Worm (Caenorhabditis elegans) whole organism, L3 larva: ENCODE measurements around the gene scl-13.

Experiments used
- R02D3.7 ChIP-seq: fragments of 150-350 bp; optimal IDR thresholded peaks from 2 replicates; lab custom pipeline; 2014; ENCODE audit warnings: missing biosample characterization, missing genetic modification characterization
- ama-1 ChIP-seq: fragments of 150-350 bp; optimal IDR thresholded peaks from 2 replicates; lab custom pipeline; 2018
- ceh-16 ChIP-seq: sonication (generic microtip); optimal IDR thresholded peaks from 2 replicates; lab custom pipeline; 2017; ENCODE audit warnings: missing biosample characterization, missing genetic modification characterization
- ceh-9 ChIP-seq: sonication (generic microtip); optimal IDR thresholded peaks from 2 replicates; lab custom pipeline; 2018; ENCODE audit warnings: missing biosample characterization, missing genetic modification characterization
- egl-27 ChIP-seq: sonication (generic microtip); optimal IDR thresholded peaks from 4 replicates; lab custom pipeline; 2017; ENCODE audit warnings: missing biosample characterization, missing genetic modification reagents, missing genetic modification characterization
- elt-1 ChIP-seq: fragments of 150-350 bp; optimal IDR thresholded peaks from 2 replicates; lab custom pipeline; 2014; ENCODE audit warnings: missing biosample characterization, missing genetic modification characterization
- elt-2 ChIP-seq: sonication (generic microtip); optimal IDR thresholded peaks from 2 replicates; lab custom pipeline; 2016; ENCODE audit warnings: missing genetic modification reagents, mild to moderate bottlenecking, missing genetic modification characterization, missing compliant biosample characterization
- elt-3 ChIP-seq, 3 experiments: fragments of 150-350 bp in 1 of 3; sonication (generic microtip) in 2 of 3; optimal IDR thresholded peaks; 2 replicates in 2 of 3; 4 replicates in 1 of 3; lab custom pipeline; 2014 to 2017; ENCODE audit warnings: missing biosample characterization in 3 of 3, missing genetic modification characterization in 3 of 3
- fkh-2 ChIP-seq: fragments of 150-350 bp; optimal IDR thresholded peaks from 2 replicates; lab custom pipeline; 2014; ENCODE audit warnings: missing biosample characterization, missing genetic modification reagents, missing genetic modification characterization
- fos-1 ChIP-seq: fragments of 150-350 bp; optimal IDR thresholded peaks from 2 replicates; lab custom pipeline; 2014; ENCODE audit warnings: missing biosample characterization, missing genetic modification characterization
- hmg-11 ChIP-seq: sonication (generic microtip); optimal IDR thresholded peaks from 2 replicates; lab custom pipeline; 2016; ENCODE audit warnings: missing genetic modification characterization, missing compliant biosample characterization
- jun-1 ChIP-seq: fragments of 150-350 bp; optimal IDR thresholded peaks from 2 replicates; lab custom pipeline; 2014; ENCODE audit warnings: missing biosample characterization, missing genetic modification reagents, missing genetic modification characterization
- lin-15B ChIP-seq: fragments of 150-350 bp; optimal IDR thresholded peaks from 2 replicates; lab custom pipeline; 2014; ENCODE audit warnings: missing biosample characterization, missing genetic modification characterization
- lsy-12 ChIP-seq: sonication (generic microtip); optimal IDR thresholded peaks from 2 replicates; lab custom pipeline; 2016; ENCODE audit warnings: mild to moderate bottlenecking, missing genetic modification characterization, missing compliant biosample characterization
- mdl-1 ChIP-seq: fragments of 150-350 bp; optimal IDR thresholded peaks from 2 replicates; lab custom pipeline; 2014; ENCODE audit warnings: missing biosample characterization, missing genetic modification characterization
- nhr-12 ChIP-seq: fragments of 150-350 bp; optimal IDR thresholded peaks from 2 replicates; lab custom pipeline; 2014; ENCODE audit warnings: missing biosample characterization, missing genetic modification characterization
- nhr-23 ChIP-seq: fragments of 150-350 bp; optimal IDR thresholded peaks from 2 replicates; lab custom pipeline; 2014; ENCODE audit warnings: missing biosample characterization, missing genetic modification reagents, missing genetic modification characterization
- nhr-25 ChIP-seq: sonication (generic microtip); optimal IDR thresholded peaks from 2 replicates; lab custom pipeline; 2017; ENCODE audit warnings: missing biosample characterization, missing genetic modification characterization
- nhr-43 ChIP-seq: sonication (generic microtip); optimal IDR thresholded peaks from 2 replicates; lab custom pipeline; 2016; ENCODE audit warnings: mild to moderate bottlenecking, missing genetic modification characterization, missing compliant biosample characterization; ENCODE audit not compliant: poor library complexity, severe bottlenecking
- nhr-67 ChIP-seq: fragments of 150-350 bp; optimal IDR thresholded peaks from 2 replicates; lab custom pipeline; 2014; ENCODE audit warnings: missing biosample characterization, missing genetic modification characterization
- nhr-76 ChIP-seq: fragments of 150-350 bp; sonication (generic microtip); optimal IDR thresholded peaks from 5 replicates; lab custom pipeline; 2014; ENCODE audit warnings: missing biosample characterization, missing genetic modification characterization
- pha-4 ChIP-seq: fragments of 150-350 bp; optimal IDR thresholded peaks from 2 replicates; lab custom pipeline; 2014; ENCODE audit warnings: missing biosample characterization, missing genetic modification reagents, missing genetic modification characterization
- pqm-1 ChIP-seq: fragments of 150-350 bp; optimal IDR thresholded peaks from 2 replicates; lab custom pipeline; 2017; ENCODE audit warnings: missing biosample characterization, missing genetic modification characterization, inconsistent platforms
- sea-2 ChIP-seq: fragments of 150-350 bp; sonication (generic microtip); optimal IDR thresholded peaks from 4 replicates; lab custom pipeline; 2014; ENCODE audit warnings: missing biosample characterization, missing genetic modification reagents, missing genetic modification characterization
- skn-1 ChIP-seq: fragments of 150-350 bp; optimal IDR thresholded peaks from 2 replicates; lab custom pipeline; 2014; ENCODE audit warnings: missing biosample characterization, missing genetic modification characterization
- tbx-2 ChIP-seq: sonication (generic microtip); optimal IDR thresholded peaks from 2 replicates; lab custom pipeline; 2016; ENCODE audit warnings: mild to moderate bottlenecking, missing genetic modification characterization, missing compliant biosample characterization
- unc-62 ChIP-seq: fragments of 150-350 bp; sonication (generic microtip); optimal IDR thresholded peaks from 4 replicates; lab custom pipeline; 2014; ENCODE audit warnings: missing biosample characterization, missing genetic modification reagents, missing genetic modification characterization
- ztf-11 ChIP-seq: fragments of 150-350 bp; optimal IDR thresholded peaks from 2 replicates; lab custom pipeline; 2014; ENCODE audit warnings: missing biosample characterization, missing genetic modification characterization

The scl-13 gene

ce11 chrV:3776946-3777345, 34.5 kb downstream of the scl-13 start:
- TF ChIP-seq pqm-1 (tag; lab: Kevin White, UChicago) (peak; percentile 91), pha-4 (tag; lab: Kevin White, UChicago) (peak; percentile 71), skn-1 (no peak), elt-2 (tag; lab: Kevin White, UChicago) (peak; percentile 62), elt-1 (tag; lab: Kevin White, UChicago) (no peak)

- no peak for TF ChIP-seq pha-4 (tag; lab: Kevin White, UChicago)
Observed at ce11 chrV:3776086-3776589, 35.3 kb downstream of the scl-13 start, which contains the start of gene cysl-3. Gene cysl-3, minus strand, starts transcription at chrV:3776136.

ce11 chrV:3774653-3775052, 36.8 kb downstream of the scl-13 start:
- TF ChIP-seq ama-1 (lab: Kevin White, UChicago): peak; percentile 78
- TF ChIP-seq lin-15B: no peak
- TF ChIP-seq hmg-11 (tag; lab: Kevin White, UChicago): no peak
- peak; percentile 14 for TF ChIP-seq pqm-1 (tag; lab: Kevin White, UChicago)
- no peak for TF ChIP-seq nhr-12 (tag; lab: Kevin White, UChicago)
- TF ChIP-seq ceh-9 (tag; lab: Kevin White, UChicago): no peak
- TF ChIP-seq elt-2 (tag; lab: Kevin White, UChicago): peak; percentile 19
- TF ChIP-seq, all 47 proteins: peak for 3

- TF ChIP-seq unc-62 (GFP tag; lab: Kevin White, UChicago) (no peak), fkh-2 (tag; lab: Kevin White, UChicago) (no peak), nhr-67 (tag; lab: Kevin White, UChicago) (no peak), elt-3 (tag; optimal IDR thresholded peaks at IDR 0.05; lab: Kevin White, UChicago) (no peak), ama-1 (lab: Kevin White, UChicago) (no peak)
- TF ChIP-seq, all 47 proteins: peak for 0
Observed at ce11 chrV:3773618-3774017, 37.8 kb downstream of the scl-13 start.

ce11 chrV:3771437-3772256, 39.8 kb downstream of the scl-13 start, which contains the start of the genes R08E5.1 and rips-1:
Gene R08E5.1, minus strand, starts transcription at chrV:3771518.
Gene rips-1, plus strand, starts transcription at chrV:3772021.
- TF ChIP-seq nhr-23 (tag; lab: Kevin White, UChicago) (peak; percentile 10), nhr-43 (tag; lab: Kevin White, UChicago) (peak; percentile 42), ceh-16 (tag; lab: Kevin White, UChicago) (no peak), nhr-25 (tag; lab: Kevin White, UChicago) (peak; percentile 22)
- TF ChIP-seq, all 47 proteins: peak for 3

ce11 chrV:3768270-3768669, 43.2 kb downstream of the scl-13 start, which contains the start of gene R08E5.4:
Gene R08E5.4, plus strand, starts transcription at chrV:3768570.
- TF ChIP-seq mdl-1 (tag; lab: Kevin White, UChicago) (no peak), lsy-12 (tag; lab: Kevin White, UChicago) (no peak), jun-1 (tag; lab: Kevin White, UChicago) (no peak), lin-15B (no peak), egl-27 (tag; lab: Kevin White, UChicago) (no peak), nhr-76 (tag; lab: Kevin White, UChicago) (no peak), ztf-11 (no peak), fos-1 (tag; lab: Kevin White, UChicago) (no peak), sea-2 (GFP tag; lab: Kevin White, UChicago) (no peak), R02D3.7 (tag; lab: Kevin White, UChicago) (no peak), tbx-2 (no peak), hmg-11 (tag; lab: Kevin White, UChicago) (no peak)

ce11 chrV:3766904-3767303, 44.5 kb downstream of the scl-13 start, which contains the start of gene Y39H10A.1:
Gene Y39H10A.1, plus strand, starts transcription at chrV:3767204.
- no peak for TF ChIP-seq unc-62 (GFP tag; lab: Kevin White, UChicago)
